Worm (Caenorhabditis elegans) whole organism, midembryonic: ENCODE data around the gene F08A7.1.

Experiments
- T22C8.4 ChIP-seq: fragments of 200-800 bp; sonication (Bioruptor generic); IDR thresholded peaks from 2 replicates; pipeline ENCODE4 v1.3.6; 2022; ENCODE audit warnings: missing genetic modification characterization, missing compliant biosample characterization
- cog-1 ChIP-seq: sonication (generic microtip); optimal IDR thresholded peaks from 2 replicates; lab custom pipeline; 2016; ENCODE audit warnings: missing genetic modification characterization, missing compliant biosample characterization
- flt-1 ChIP-seq: fragments of 200-800 bp; sonication (Bioruptor generic); IDR thresholded peaks from 2 replicates; pipeline ENCODE4 v1.3.6; 2022; ENCODE audit warnings: missing genetic modification characterization, missing compliant biosample characterization
- klf-2 ChIP-seq: fragments of 200-800 bp; sonication (Bioruptor generic); conservative IDR thresholded peaks from 2 replicates; pipeline ENCODE4 v1.3.6; 2022; ENCODE audit warnings: missing genetic modification reagents, missing genetic modification characterization, missing compliant biosample characterization
- med-1 ChIP-seq: sonication (generic microtip); optimal IDR thresholded peaks from 2 replicates; lab custom pipeline; 2017; ENCODE audit warnings: missing genetic modification characterization, mild to moderate bottlenecking, missing compliant biosample characterization, antibody characterized with exemption, missing genetic modification reagents; ENCODE audit not compliant: insufficient read depth
- ref-1 ChIP-seq: fragments of 200-800 bp; sonication (Bioruptor generic); conservative IDR thresholded peaks from 2 replicates; pipeline ENCODE4 v1.3.6; 2022; ENCODE audit warnings: missing genetic modification reagents, missing genetic modification characterization, missing compliant biosample characterization
- tab-1 ChIP-seq: fragments of 200-800 bp; sonication (Bioruptor generic); IDR thresholded peaks from 2 replicates; pipeline ENCODE4 v1.3.6; 2022; ENCODE audit warnings: missing genetic modification characterization, missing compliant biosample characterization
- ztf-23 ChIP-seq: fragments of 200-800 bp; sonication (Bioruptor generic); IDR thresholded peaks from 2 replicates; pipeline ENCODE4 v1.3.6; 2022; ENCODE audit warnings: missing genetic modification reagents, missing genetic modification characterization, missing compliant biosample characterization
- ztf-29 ChIP-seq: fragments of 200-800 bp; sonication (Bioruptor generic); IDR thresholded peaks from 2 replicates; pipeline ENCODE4 v1.3.6; 2022; ENCODE audit warnings: missing genetic modification reagents, missing genetic modification characterization, missing compliant biosample characterization

The F08A7.1 gene

ce11 chrIV:17450443-17450842 lies 10.0 kb downstream of the F08A7.1 start, which contains the start of gene F11E6.8:
Gene F11E6.8, minus strand, starts transcription at chrIV:17450543.
- no peak for TF ChIP-seq cog-1
- no peak for TF ChIP-seq ztf-23 (GFP tag; lab: Robert Waterston, UW)
- no peak for TF ChIP-seq ref-1 (GFP tag; lab: Robert Waterston, UW)
- no peak for TF ChIP-seq med-1 (GFP tag; lab: Kevin White, UChicago)
- no peak for TF ChIP-seq ztf-29
- TF ChIP-seq tab-1 (GFP tag; lab: Robert Waterston, UW) = no peak
- no peak for TF ChIP-seq flt-1 (GFP tag; lab: Robert Waterston, UW)
- TF ChIP-seq T22C8.4 (GFP tag; lab: Robert Waterston, UW) = no peak
- no peak for TF ChIP-seq klf-2 (GFP tag; lab: Robert Waterston, UW)

ce11 chrIV:17453200-17453599 lies 12.8 kb downstream of the F08A7.1 start:
- TF ChIP-seq T22C8.4 (GFP tag; lab: Robert Waterston, UW) (no peak), ztf-23 (GFP tag; lab: Robert Waterston, UW) (no peak), klf-2 (GFP tag; lab: Robert Waterston, UW) (no peak), med-1 (GFP tag; lab: Kevin White, UChicago) (no peak), flt-1 (GFP tag; lab: Robert Waterston, UW) (no peak), cog-1 (no peak), ref-1 (GFP tag; lab: Robert Waterston, UW) (no peak), ztf-29 (no peak), tab-1 (GFP tag; lab: Robert Waterston, UW) (no peak)

- TF ChIP-seq tab-1 (GFP tag; lab: Robert Waterston, UW) (no peak), ref-1 (GFP tag; lab: Robert Waterston, UW) (no peak), klf-2 (GFP tag; lab: Robert Waterston, UW) (no peak), flt-1 (GFP tag; lab: Robert Waterston, UW) (no peak), T22C8.4 (GFP tag; lab: Robert Waterston, UW) (no peak), ztf-23 (GFP tag; lab: Robert Waterston, UW) (no peak), cog-1 (no peak), ztf-29 (no peak)
These were observed 13.6 kb downstream of the F08A7.1 start for ce11 chrIV:17453996-17454395.

- no peak for TF ChIP-seq flt-1 (GFP tag; lab: Robert Waterston, UW)
- no peak for TF ChIP-seq ztf-23 (GFP tag; lab: Robert Waterston, UW)
- TF ChIP-seq med-1 (GFP tag; lab: Kevin White, UChicago) = no peak
- no peak for TF ChIP-seq ztf-29
- TF ChIP-seq ref-1 (GFP tag; lab: Robert Waterston, UW) = no peak
- no peak for TF ChIP-seq klf-2 (GFP tag; lab: Robert Waterston, UW)
- TF ChIP-seq T22C8.4 (GFP tag; lab: Robert Waterston, UW) = no peak
- TF ChIP-seq cog-1 = no peak
- no peak for TF ChIP-seq tab-1 (GFP tag; lab: Robert Waterston, UW)
These were observed 20.9 kb downstream of the F08A7.1 start, which contains the start of gene rif-1.1 for ce11 chrIV:17461222-17461707. Gene rif-1.1, minus strand, starts transcription at chrIV:17461272.

- no peak for TF ChIP-seq klf-2 (GFP tag; lab: Robert Waterston, UW)
- no peak for TF ChIP-seq med-1 (GFP tag; lab: Kevin White, UChicago)
These were observed 22.8 kb downstream of the F08A7.1 start, which contains the start of gene F11E6.10 for ce11 chrIV:17463108-17463608. Gene F11E6.10, minus strand, starts transcription at chrIV:17463158.

- TF ChIP-seq ref-1 (GFP tag; lab: Robert Waterston, UW) (no peak), med-1 (GFP tag; lab: Kevin White, UChicago) (no peak), T22C8.4 (GFP tag; lab: Robert Waterston, UW) (no peak)
These were observed 25.5 kb downstream of the F08A7.1 start, which contains the start of gene F11E6.6 for ce11 chrIV:17465886-17466285. Gene F11E6.6, minus strand, starts transcription at chrIV:17465986.

ce11 chrIV:17467325-17467724 lies 26.9 kb downstream of the F08A7.1 start, which contains the start of gene elo-2:
Gene elo-2, minus strand, starts transcription at chrIV:17467408.
- no peak for TF ChIP-seq T22C8.4 (GFP tag; lab: Robert Waterston, UW)
- no peak for TF ChIP-seq ref-1 (GFP tag; lab: Robert Waterston, UW)
- TF ChIP-seq ztf-29 = no peak
- TF ChIP-seq ztf-23 (GFP tag; lab: Robert Waterston, UW) = no peak
- no peak for TF ChIP-seq klf-2 (GFP tag; lab: Robert Waterston, UW)
- TF ChIP-seq cog-1 = no peak
- no peak for TF ChIP-seq tab-1 (GFP tag; lab: Robert Waterston, UW)
- no peak for TF ChIP-seq flt-1 (GFP tag; lab: Robert Waterston, UW)
- TF ChIP-seq med-1 (GFP tag; lab: Kevin White, UChicago) = no peak

ce11 chrIV:17467825-17468224 lies 27.4 kb downstream of the F08A7.1 start:
- TF ChIP-seq ztf-29 (no peak), klf-2 (GFP tag; lab: Robert Waterston, UW) (no peak), med-1 (GFP tag; lab: Kevin White, UChicago) (no peak), ztf-23 (GFP tag; lab: Robert Waterston, UW) (no peak), flt-1 (GFP tag; lab: Robert Waterston, UW) (no peak), ref-1 (GFP tag; lab: Robert Waterston, UW) (no peak), tab-1 (GFP tag; lab: Robert Waterston, UW) (no peak), cog-1 (no peak), T22C8.4 (GFP tag; lab: Robert Waterston, UW) (no peak)

ce11 chrIV:17470096-17470602 lies 29.7 kb downstream of the F08A7.1 start, which contains the start of gene F11E6.4:
Gene F11E6.4, minus strand, starts transcription at chrIV:17470354.
- TF ChIP-seq cog-1 (no peak), klf-2 (GFP tag; lab: Robert Waterston, UW) (no peak), med-1 (GFP tag; lab: Kevin White, UChicago) (no peak), ztf-23 (GFP tag; lab: Robert Waterston, UW) (no peak), ref-1 (GFP tag; lab: Robert Waterston, UW) (no peak), T22C8.4 (GFP tag; lab: Robert Waterston, UW) (no peak), tab-1 (GFP tag; lab: Robert Waterston, UW) (no peak), flt-1 (GFP tag; lab: Robert Waterston, UW) (no peak), ztf-29 (no peak)
